Worm (Caenorhabditis elegans) whole organism, L1 larva: ENCODE measurements around the gene F54C8.6.

Source experiments
- grh-1 ChIP-seq: fragments of 200-800 bp; sonication (Bioruptor generic); IDR thresholded peaks from 2 replicates; pipeline ENCODE4 v1.3.6; 2022; ENCODE audit warnings: missing genetic modification reagents, missing genetic modification characterization, missing compliant biosample characterization
- lin-39 ChIP-seq: fragments of 150-350 bp; optimal IDR thresholded peaks from 2 replicates; lab custom pipeline; 2014; ENCODE audit warnings: missing biosample characterization, missing genetic modification reagents, missing genetic modification characterization
- nhr-76 ChIP-seq: sonication (generic microtip); optimal IDR thresholded peaks from 2 replicates; lab custom pipeline; 2017; ENCODE audit warnings: missing biosample characterization, missing genetic modification characterization

- TF ChIP-seq grh-1 (GFP tag; lab: Robert Waterston, UW) (no peak), nhr-76 (no peak), lin-39 (tag; lab: Kevin White, UChicago) (no peak)
These were observed 5.0 kb upstream of the F54C8.6 start for ce11 chrIII:9454730-9455129.
